Worm (Caenorhabditis elegans) whole organism, dauer: ENCODE results near the gene cki-2.

Source experiments
- unc-62 ChIP-seq: sonication (generic microtip); optimal IDR thresholded peaks from 2 replicates; lab custom pipeline; 2017; ENCODE audit warnings: missing biosample characterization, missing genetic modification reagents, missing genetic modification characterization

Gene cki-2

DNA sequence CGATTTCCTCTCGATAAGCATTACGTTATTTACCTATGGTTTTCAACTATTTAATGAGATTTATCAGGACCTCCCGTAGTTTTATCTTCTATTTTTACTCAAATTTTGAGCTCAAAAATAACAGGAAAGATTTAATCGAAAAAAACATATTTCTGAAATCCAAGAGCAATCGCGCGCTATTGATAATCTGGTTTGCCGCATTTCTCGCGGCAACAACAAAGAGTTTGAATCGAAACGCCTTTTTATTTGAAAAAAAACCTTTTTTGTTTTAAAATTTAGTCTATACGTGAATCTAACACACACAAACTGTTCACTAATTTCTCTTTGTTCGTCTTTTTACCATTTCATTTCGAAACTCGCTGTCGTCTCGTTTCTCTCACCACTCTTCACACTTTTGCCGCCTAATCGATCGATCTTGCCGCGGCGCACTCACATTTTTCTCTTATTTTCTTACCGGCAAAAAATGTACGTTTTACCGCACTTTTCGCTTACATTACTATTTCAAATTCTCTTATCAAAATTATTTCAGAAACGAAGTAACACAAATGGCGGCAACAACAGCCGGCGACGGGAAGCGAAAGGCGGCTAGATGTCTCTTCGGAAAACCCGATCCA, at the start of gene cki-2:
Gene cki-2 (plus strand): TSS at position 337 of the 614 bp plus-strand sequence.
- no peak for TF ChIP-seq unc-62 (GFP tag; lab: Kevin White, UChicago)

DNA sequence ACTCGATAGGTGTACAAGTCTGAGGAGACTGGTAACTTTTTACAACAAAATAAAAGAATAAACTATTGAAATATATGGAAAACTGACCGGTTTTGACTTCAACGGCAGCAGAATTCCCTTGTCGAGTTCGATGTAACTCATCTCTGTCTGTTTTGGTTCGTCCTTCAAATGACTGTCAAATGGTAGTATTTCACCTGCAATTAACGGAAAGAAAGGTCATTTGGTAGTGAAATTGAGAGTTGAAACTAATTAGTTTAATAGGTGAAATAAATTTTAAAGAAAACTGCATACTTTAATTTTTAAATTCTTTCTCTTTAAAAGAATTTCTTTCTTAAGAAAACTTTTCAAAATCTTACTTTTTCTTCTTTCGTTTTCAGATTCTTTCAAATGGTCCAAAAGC, 47.0 kb upstream of the cki-2 start:
- TF ChIP-seq unc-62 (GFP tag; lab: Kevin White, UChicago) = no peak

DNA sequence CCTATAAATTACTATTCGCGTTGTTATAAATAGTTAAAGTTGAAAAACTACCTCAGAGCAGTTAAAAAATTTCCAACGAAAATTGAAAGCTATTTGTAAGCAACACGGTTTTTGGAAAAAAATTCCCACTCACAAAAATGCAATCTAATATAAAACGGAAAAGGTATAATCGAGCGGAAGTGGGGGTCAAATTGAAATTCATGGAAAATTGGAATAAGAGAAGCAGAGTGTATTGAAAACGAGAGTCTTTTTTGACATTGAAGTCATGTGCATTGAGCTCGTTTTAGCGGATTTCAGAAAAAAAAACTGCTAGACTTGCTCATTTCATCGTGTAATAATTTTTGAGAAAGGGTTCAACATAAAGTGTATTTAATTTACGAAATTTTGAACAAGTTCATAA, 46.0 kb upstream of the cki-2 start:
- TF ChIP-seq unc-62 (GFP tag; lab: Kevin White, UChicago) = no peak

ce11 chrII:7771917-7772316, 44.4 kb upstream of the cki-2 start, which contains the start of gene C06A8.8:
C06A8.8 (minus strand) TSS chrII:7772017.
- TF ChIP-seq unc-62 (GFP tag; lab: Kevin White, UChicago) = no peak

ce11 chrII:7772411-7772810, 43.9 kb upstream of the cki-2 start, which contains the start of gene C06A8.6:
C06A8.6 (plus strand) TSS chrII:7772499.
- no peak for TF ChIP-seq unc-62 (GFP tag; lab: Kevin White, UChicago)

DNA sequence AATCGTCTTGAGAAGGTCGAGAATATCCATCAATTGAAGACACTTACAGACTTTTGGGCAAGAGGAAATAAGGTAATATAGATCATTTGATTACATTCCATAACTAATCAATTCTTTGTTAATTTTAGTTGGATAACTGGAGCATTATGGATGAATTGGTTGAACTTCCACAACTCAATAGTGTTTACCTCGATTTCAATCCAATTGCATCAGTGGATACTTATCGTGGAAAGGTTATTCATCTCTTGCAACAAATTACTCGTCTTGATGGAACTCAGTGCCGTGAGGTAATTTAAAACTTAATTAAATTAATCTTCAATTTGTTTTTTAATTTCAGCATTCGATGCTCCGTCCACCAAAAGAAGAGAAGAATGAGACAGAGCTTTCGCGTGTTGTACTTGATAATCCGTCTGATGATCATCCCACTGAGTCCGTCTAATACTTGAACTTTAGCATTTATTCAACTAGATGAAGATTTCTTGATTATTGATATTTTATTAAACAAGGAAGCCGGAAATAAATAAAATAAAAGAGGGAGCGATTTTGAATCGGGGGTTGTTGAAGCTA, 42.8 kb upstream of the cki-2 start:
- TF ChIP-seq unc-62 (GFP tag; lab: Kevin White, UChicago) = no peak

DNA sequence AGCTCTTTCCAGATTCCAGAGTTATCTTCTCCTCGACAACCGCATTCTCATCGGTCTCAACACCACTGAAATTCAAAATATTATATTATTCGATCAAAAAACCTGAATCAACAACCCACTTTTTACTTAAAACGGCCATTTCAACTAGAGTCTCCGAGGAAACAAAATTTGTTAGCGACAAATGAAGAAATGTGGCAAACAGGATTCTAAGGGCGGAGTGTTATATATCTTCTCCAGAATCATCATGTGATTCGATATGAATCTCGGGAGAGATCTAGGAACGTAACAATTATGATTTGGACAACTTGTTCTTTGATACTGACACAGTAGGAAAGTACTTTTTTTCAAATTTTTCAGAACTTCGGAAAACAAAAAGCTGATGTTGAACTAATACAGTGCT, 40.1 kb upstream of the cki-2 start:
- TF ChIP-seq unc-62 (GFP tag; lab: Kevin White, UChicago) = no peak

ce11 chrII:7776715-7777114, 39.6 kb upstream of the cki-2 start:
- no peak for TF ChIP-seq unc-62 (GFP tag; lab: Kevin White, UChicago)

- TF ChIP-seq unc-62 (GFP tag; lab: Kevin White, UChicago) = no peak
These were observed 38.9 kb upstream of the cki-2 start, which contains the start of gene mthf-1 for ce11 chrII:7777320-7777978. mthf-1 (minus strand) TSS chrII:7777823.

- no peak for TF ChIP-seq unc-62 (GFP tag; lab: Kevin White, UChicago)
These were observed 38.0 kb upstream of the cki-2 start for ce11 chrII:7778273-7778672.

DNA sequence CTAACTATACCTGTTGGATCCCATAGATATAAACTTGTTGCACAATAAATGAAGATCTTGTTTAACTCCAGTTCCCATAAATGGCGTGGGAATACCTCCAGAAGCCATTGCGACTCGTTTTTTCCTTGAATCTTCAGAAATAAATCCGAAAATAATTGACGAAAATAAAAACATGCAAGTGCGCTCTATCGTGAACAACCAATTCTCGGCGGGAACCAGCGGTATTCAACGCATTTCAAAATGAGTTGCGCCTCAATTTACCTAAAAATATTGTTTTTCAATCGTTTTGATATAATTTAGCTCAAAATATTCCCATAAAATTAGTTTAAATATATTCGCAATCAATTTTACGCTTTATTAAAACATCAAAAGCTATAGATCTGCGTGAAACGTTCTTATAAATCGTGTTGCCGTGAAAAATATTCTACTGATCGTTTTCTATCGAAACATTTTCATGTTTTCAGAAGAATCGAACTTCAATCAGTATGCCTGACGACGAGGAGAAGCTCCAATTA, 35.1 kb upstream of the cki-2 start, which contains the start of the genes snpc-1.1 and spdl-1:
Gene snpc-1.1 (minus strand): TSS at position 200 of the 515 bp plus-strand sequence.
Gene spdl-1 (plus strand): TSS at position 465 of the 515 bp plus-strand sequence.
- TF ChIP-seq unc-62 (GFP tag; lab: Kevin White, UChicago) = no peak

- TF ChIP-seq unc-62 (GFP tag; lab: Kevin White, UChicago) = no peak
These were observed 32.8 kb upstream of the cki-2 start, which contains the start of gene skr-17 for ce11 chrII:7783467-7783959. skr-17 (plus strand) TSS chrII:7783517.

- no peak for TF ChIP-seq unc-62 (GFP tag; lab: Kevin White, UChicago)
These were observed 26.7 kb upstream of the cki-2 start for ce11 chrII:7789605-7790004.

DNA sequence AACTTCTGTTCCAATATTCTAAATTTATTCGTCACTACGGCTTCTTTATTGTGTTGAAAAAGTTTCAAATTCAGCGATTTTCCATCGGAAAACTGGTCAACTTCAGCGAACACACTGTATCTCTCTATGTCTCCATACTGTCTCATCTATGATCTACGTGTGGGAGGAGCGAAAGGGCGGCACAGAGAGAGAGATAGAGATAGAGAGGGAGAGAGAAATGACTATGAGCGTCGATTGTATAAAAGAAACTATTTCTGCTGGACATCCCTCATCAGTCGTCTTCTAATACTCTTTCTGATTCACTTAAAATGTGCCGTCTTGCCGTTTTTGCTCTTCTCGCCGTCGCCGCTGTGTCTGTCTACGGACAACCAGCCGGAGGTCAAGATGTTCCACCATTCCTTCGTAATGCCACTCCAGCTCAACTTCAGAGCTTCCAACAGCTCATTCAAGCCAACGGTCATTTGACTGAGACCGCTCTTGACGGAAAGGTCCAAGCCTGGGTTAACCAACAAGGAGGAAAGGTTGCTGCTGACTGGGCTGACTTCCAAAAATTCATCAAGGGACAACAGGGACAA, 25.9 kb upstream of the cki-2 start, which contains the start of gene srlf-1:
Gene srlf-1 (plus strand): TSS at position 268 of the 575 bp plus-strand sequence.
- no peak for TF ChIP-seq unc-62 (GFP tag; lab: Kevin White, UChicago)

- TF ChIP-seq unc-62 (GFP tag; lab: Kevin White, UChicago) = no peak
These were observed 24.8 kb upstream of the cki-2 start for ce11 chrII:7791408-7792050.
